Fruit fly (Drosophila melanogaster) whole organism, wandering third instar larva: ENCODE measurements around the gene Traf6.

Experiments used
- Abd-B ChIP-seq: fragments of >200 bp; optimal IDR thresholded peaks from 2 replicates; lab custom pipeline; 2017; ENCODE audit warnings: missing biosample characterization, missing genetic modification characterization
- CG32264 ChIP-seq: fragments of 200-800 bp; sonication (Bioruptor generic); optimal IDR thresholded peaks from 2 replicates; lab custom pipeline; 2016; ENCODE audit warnings: missing biosample characterization, missing genetic modification characterization
- CG9705 ChIP-seq: fragments of 200-800 bp; sonication (Bioruptor generic); optimal IDR thresholded peaks from 2 replicates; lab custom pipeline; 2018; ENCODE audit warnings: missing biosample characterization, mild to moderate bottlenecking, missing genetic modification characterization
- CrebA ChIP-seq: fragments of 200-800 bp; sonication (Bioruptor generic); optimal IDR thresholded peaks from 2 replicates; lab custom pipeline; 2016; ENCODE audit warnings: missing biosample characterization, mild to moderate bottlenecking, missing genetic modification characterization, borderline replicate concordance
- Dfd ChIP-seq: fragments of >200 bp; optimal IDR thresholded peaks from 2 replicates; lab custom pipeline; 2017; ENCODE audit warnings: missing biosample characterization, missing genetic modification characterization
- Dif ChIP-seq: fragments of 200-275, 200-300 bp; sonication (Bioruptor generic); optimal IDR thresholded peaks from 2 replicates; lab custom pipeline; 2018; ENCODE audit warnings: missing biosample characterization, missing genetic modification characterization; ENCODE audit not compliant: partially characterized antibody
- GATAd ChIP-seq: sonication (Bioruptor generic); optimal IDR thresholded peaks from 2 replicates; lab custom pipeline; 2016; ENCODE audit warnings: missing biosample characterization, missing genetic modification characterization
- HLH106 ChIP-seq: fragments of 200-800 bp; optimal IDR thresholded peaks from 3 replicates; lab custom pipeline; 2019; ENCODE audit warnings: missing biosample characterization, mild to moderate bottlenecking, missing genetic modification characterization, moderate library complexity
- Hnf4 ChIP-seq: fragments of 200-800 bp; sonication (Bioruptor generic); optimal IDR thresholded peaks from 2 replicates; lab custom pipeline; 2016; ENCODE audit warnings: missing biosample characterization, mild to moderate bottlenecking, missing genetic modification characterization
- Hr78 ChIP-seq: fragments of >200 bp; optimal IDR thresholded peaks from 2 replicates; lab custom pipeline; 2017; ENCODE audit warnings: missing biosample characterization, missing genetic modification characterization
- Hr83 ChIP-seq: fragments of 200-300 bp; sonication (Bioruptor generic); optimal IDR thresholded peaks from 2 replicates; lab custom pipeline; 2016; ENCODE audit warnings: missing biosample characterization, mild to moderate bottlenecking, missing genetic modification characterization, moderate library complexity; ENCODE audit not compliant: poor library complexity, severe bottlenecking
- Jra ChIP-seq: sonication (Bioruptor generic); optimal IDR thresholded peaks from 2 replicates; lab custom pipeline; 2016; ENCODE audit warnings: missing biosample characterization, missing genetic modification characterization
- Mio ChIP-seq: sonication (Bioruptor generic); optimal IDR thresholded peaks from 2 replicates; lab custom pipeline; 2016; ENCODE audit warnings: missing biosample characterization, missing genetic modification characterization
- Myc ChIP-seq: fragments of >200 bp; optimal IDR thresholded peaks from 2 replicates; lab custom pipeline; 2017
- N ChIP-seq: fragments of >200 bp; optimal IDR thresholded peaks from 2 replicates; lab custom pipeline; 2018; ENCODE audit warnings: missing biosample characterization, missing external identifiers, missing genetic modification characterization
- OdsH ChIP-seq: fragments of 200-800 bp; sonication (Bioruptor generic); optimal IDR thresholded peaks from 2 replicates; lab custom pipeline; 2016; ENCODE audit warnings: missing biosample characterization, mild to moderate bottlenecking, missing genetic modification characterization
- Rel ChIP-seq, 2 experiments: fragments of 200-800 bp; sonication (Bioruptor generic) in 1 of 2; optimal IDR thresholded peaks; 2 replicates in 1 of 2; 3 replicates in 1 of 2; lab custom pipeline; 2016 to 2019; ENCODE audit warnings: mild to moderate bottlenecking in 2 of 2, missing biosample characterization in 2 of 2, missing genetic modification characterization in 2 of 2, moderate library complexity in 1 of 2
- Sp1 ChIP-seq: fragments of 200-800 bp; sonication (Bioruptor generic); optimal IDR thresholded peaks from 3 replicates; lab custom pipeline; 2019; ENCODE audit warnings: missing biosample characterization, mild to moderate bottlenecking, missing genetic modification characterization, moderate library complexity
- Vsx2 ChIP-seq: fragments of 200-300, 225-300 bp; sonication (Bioruptor generic); optimal IDR thresholded peaks from 2 replicates; lab custom pipeline; 2018; ENCODE audit warnings: missing biosample characterization, missing genetic modification characterization; ENCODE audit not compliant: partially characterized antibody
- br ChIP-seq: fragments of 200-800 bp; sonication (Bioruptor generic); optimal IDR thresholded peaks from 2 replicates; lab custom pipeline; 2016; ENCODE audit warnings: missing biosample characterization, missing genetic modification characterization
- brk ChIP-seq: fragments of 200-800 bp; sonication (Bioruptor generic); optimal IDR thresholded peaks from 2 replicates; lab custom pipeline; 2016; ENCODE audit warnings: missing biosample characterization, mild to moderate bottlenecking, missing genetic modification characterization
- dl ChIP-seq, 2 experiments: fragments of 175-275, 200-275 bp in 1 of 2; fragments of 200-275 bp in 1 of 2; sonication (Bioruptor generic); optimal IDR thresholded peaks; lab custom pipeline; 2018; ENCODE audit warnings: mild to moderate bottlenecking in 2 of 2, missing biosample characterization in 2 of 2, missing genetic modification characterization in 2 of 2, moderate library complexity in 2 of 2; ENCODE audit not compliant: partially characterized antibody in 2 of 2, insufficient read depth in 1 of 2
- ey ChIP-seq: fragments of 200-800 bp; sonication (Bioruptor generic); optimal IDR thresholded peaks from 2 replicates; lab custom pipeline; 2016; ENCODE audit warnings: missing biosample characterization, missing genetic modification characterization
- foxo ChIP-seq, 2 experiments: fragments of 200-800 bp; sonication (Bioruptor generic); optimal IDR thresholded peaks; 2 replicates in 1 of 2; 3 replicates in 1 of 2; lab custom pipeline; 2016 to 2017; ENCODE audit warnings: missing biosample characterization in 2 of 2, missing genetic modification characterization in 2 of 2
- fru ChIP-seq: fragments of 200-800 bp; sonication (Bioruptor generic); optimal IDR thresholded peaks from 3 replicates; lab custom pipeline; 2016; ENCODE audit warnings: missing biosample characterization, mild to moderate bottlenecking, missing genetic modification characterization
- h ChIP-seq: fragments of 200-800 bp; sonication (Bioruptor generic); optimal IDR thresholded peaks from 3 replicates; lab custom pipeline; 2016; ENCODE audit warnings: missing biosample characterization, mild to moderate bottlenecking, missing genetic modification characterization
- jim ChIP-seq: fragments of 175-275, 200-325 bp; sonication (Bioruptor generic); optimal IDR thresholded peaks from 2 replicates; lab custom pipeline; 2016; ENCODE audit warnings: missing biosample characterization, mild to moderate bottlenecking, missing genetic modification characterization
- psq ChIP-seq: fragments of 200-800 bp; sonication (Bioruptor generic); optimal IDR thresholded peaks from 3 replicates; lab custom pipeline; 2017; ENCODE audit warnings: missing biosample characterization, mild to moderate bottlenecking, missing genetic modification characterization, moderate library complexity
- rgr ChIP-seq: fragments of 200-800 bp; sonication (Bioruptor generic); optimal IDR thresholded peaks from 3 replicates; lab custom pipeline; 2016; ENCODE audit warnings: missing biosample characterization, mild to moderate bottlenecking, missing genetic modification characterization
- sage ChIP-seq: fragments of 200-800 bp; sonication (Bioruptor generic); optimal IDR thresholded peaks from 2 replicates; lab custom pipeline; 2016; ENCODE audit warnings: missing biosample characterization, mild to moderate bottlenecking, missing genetic modification characterization
- sv ChIP-seq: fragments of 200-800 bp; sonication (Bioruptor generic); optimal IDR thresholded peaks from 3 replicates; lab custom pipeline; 2016; ENCODE audit warnings: missing biosample characterization, missing genetic modification characterization
- tai ChIP-seq: sonication (Bioruptor generic); optimal IDR thresholded peaks from 2 replicates; lab custom pipeline; 2016; ENCODE audit warnings: missing biosample characterization, missing genetic modification characterization
- usp ChIP-seq: fragments of >200 bp; optimal IDR thresholded peaks from 2 replicates; lab custom pipeline; 2017; ENCODE audit warnings: missing biosample characterization, missing genetic modification characterization
- woc ChIP-seq: sonication (Bioruptor generic); optimal IDR thresholded peaks from 2 replicates; lab custom pipeline; 2016; ENCODE audit warnings: missing biosample characterization, mild to moderate bottlenecking, missing genetic modification characterization

Gene Traf6

DNA sequence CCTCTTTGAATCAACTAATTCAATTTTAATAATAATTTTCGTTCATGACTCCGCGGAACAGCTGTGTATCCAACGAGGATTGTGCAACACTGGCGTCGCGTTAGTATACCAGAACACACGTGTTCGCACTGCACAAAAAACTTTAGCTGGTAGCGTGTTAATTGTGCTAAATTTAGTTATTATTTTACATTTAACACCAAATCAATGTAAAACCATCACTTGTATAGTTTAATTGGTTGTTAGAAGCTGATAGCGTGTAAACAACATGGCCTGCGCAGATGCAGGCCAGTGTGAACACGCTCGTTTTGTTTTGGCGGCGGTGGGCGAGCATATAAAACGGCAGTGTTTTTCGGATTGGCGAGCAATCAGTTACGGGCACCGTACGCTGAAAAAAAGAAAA is at the start of gene Traf6, which contains the start of gene GIIIspla2:
Gene Traf6 (minus strand): TSS at position 93 of the 400 bp plus-strand sequence.
Gene GIIIspla2 (plus strand): TSS at position 335 of the 400 bp plus-strand sequence.
- TF ChIP-seq Vsx2 (GFP tag; lab: Kevin White, UChicago) (no peak), Mio (GFP tag; lab: Kevin White, UChicago) (no peak), HLH106 (peak; percentile 86), fru (GFP tag; lab: Kevin White, UChicago) (peak; percentile 80), Dfd (GFP tag; lab: Kevin White, UChicago) (no peak), sage (no peak), Hnf4 (GFP tag; lab: Kevin White, UChicago) (no peak), dl (GFP tag; optimal IDR thresholded peaks at IDR 0.05; lab: Kevin White, UChicago; ENCODE audit: insufficient read depth in 1 of 2, partially characterized antibody in 2 of 2) (no peak), Sp1 (peak; percentile 79), Dif (GFP tag; lab: Kevin White, UChicago) (no peak), br (peak; percentile 0), Hr83 (GFP tag; lab: Kevin White, UChicago) (peak; percentile 27), Myc (lab: Kevin White, UChicago) (peak; percentile 67), sv (GFP tag; lab: Kevin White, UChicago) (peak; percentile 54), rgr (GFP tag; lab: Kevin White, UChicago) (peak; percentile 84), usp (no peak), h (GFP tag; lab: Kevin White, UChicago) (peak; percentile 75), jim (no peak), Rel (GFP tag; optimal IDR thresholded peaks at IDR 0.05; lab: Kevin White, UChicago) (no peak), Rel (tag; optimal IDR thresholded peaks at IDR 0.05; lab: Kevin White, UChicago) (peak; percentile 59), brk (GFP tag; lab: Kevin White, UChicago) (no peak), psq (peak; percentile 59), Abd-B (GFP tag; lab: Kevin White, UChicago) (no peak), tai (GFP tag; lab: Kevin White, UChicago) (no peak), ey (peak; percentile 64), OdsH (GFP tag; lab: Kevin White, UChicago) (peak; percentile 60), foxo (GFP tag; optimal IDR thresholded peaks at IDR 0.05; lab: Kevin White, UChicago) (peak in 1 of 2 experiments; percentile 74), Hr78 (no peak), N (GFP tag; lab: Kevin White, UChicago) (no peak), CG32264 (GFP tag; lab: Kevin White, UChicago) (peak; percentile 32), CG9705 (GFP tag; lab: Kevin White, UChicago) (peak; percentile 81), Jra (GFP tag; lab: Kevin White, UChicago) (peak; percentile 65), woc (GFP tag; lab: Kevin White, UChicago) (peak; percentile 62), GATAd (GFP tag; lab: Kevin White, UChicago) (peak; percentile 11)
- TF ChIP-seq, all 38 proteins: peak for 19

DNA sequence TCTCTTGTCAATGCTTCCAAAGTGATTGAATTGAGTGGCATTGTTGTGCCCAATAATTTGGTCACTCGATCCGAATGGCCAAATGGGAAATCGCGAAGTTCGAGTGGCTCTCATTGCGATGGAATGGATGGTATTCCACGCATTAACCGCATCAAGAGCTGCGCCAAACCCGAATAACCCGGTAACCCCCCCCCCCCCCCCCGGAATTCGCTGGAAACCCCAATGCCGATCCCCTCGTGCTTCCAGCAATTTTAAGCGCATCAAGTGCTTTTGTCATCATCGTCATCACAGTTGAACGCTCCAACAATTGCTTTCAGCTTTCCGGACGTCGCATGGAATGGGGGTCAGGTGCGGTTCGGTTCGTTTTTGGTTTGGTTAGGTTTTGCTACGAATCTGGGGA is 49.4 kb upstream of the Traf6 start:
- TF ChIP-seq Sp1 (no peak), Dfd (GFP tag; lab: Kevin White, UChicago) (peak; percentile 62)
- TF ChIP-seq, all 38 proteins: peak for 1

DNA sequence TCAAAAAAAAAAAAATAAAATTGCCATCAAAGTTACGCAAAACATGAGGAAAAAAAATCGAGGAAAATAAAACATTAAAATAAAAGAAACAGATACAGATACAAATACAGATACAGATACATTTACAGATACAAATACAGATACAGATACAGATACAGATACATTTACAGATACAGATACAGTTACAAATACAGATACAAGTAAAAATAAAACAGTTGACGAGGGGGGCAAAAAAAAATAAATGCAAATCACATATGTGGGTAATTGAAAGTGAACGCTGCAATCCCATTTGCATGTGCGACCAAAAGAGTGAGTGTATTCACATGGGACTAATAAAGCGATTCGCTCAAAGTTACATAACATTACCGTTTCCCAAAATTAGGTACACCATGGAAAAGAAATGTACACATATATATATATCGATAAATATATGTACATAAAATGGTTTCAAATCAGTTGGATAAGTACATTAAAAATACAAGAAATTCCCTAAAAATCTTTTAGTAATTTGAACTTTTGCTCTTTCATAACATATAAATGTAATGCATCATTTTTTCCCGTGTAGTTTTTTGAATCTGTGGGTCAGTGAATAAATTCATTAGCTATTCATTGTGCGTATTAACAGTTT is 48.6 kb upstream of the Traf6 start:
- TF ChIP-seq OdsH (GFP tag; lab: Kevin White, UChicago), result no peak
- peak in 1 of 2 experiments; percentile 23 for TF ChIP-seq foxo (GFP tag; optimal IDR thresholded peaks at IDR 0.05; lab: Kevin White, UChicago)

DNA sequence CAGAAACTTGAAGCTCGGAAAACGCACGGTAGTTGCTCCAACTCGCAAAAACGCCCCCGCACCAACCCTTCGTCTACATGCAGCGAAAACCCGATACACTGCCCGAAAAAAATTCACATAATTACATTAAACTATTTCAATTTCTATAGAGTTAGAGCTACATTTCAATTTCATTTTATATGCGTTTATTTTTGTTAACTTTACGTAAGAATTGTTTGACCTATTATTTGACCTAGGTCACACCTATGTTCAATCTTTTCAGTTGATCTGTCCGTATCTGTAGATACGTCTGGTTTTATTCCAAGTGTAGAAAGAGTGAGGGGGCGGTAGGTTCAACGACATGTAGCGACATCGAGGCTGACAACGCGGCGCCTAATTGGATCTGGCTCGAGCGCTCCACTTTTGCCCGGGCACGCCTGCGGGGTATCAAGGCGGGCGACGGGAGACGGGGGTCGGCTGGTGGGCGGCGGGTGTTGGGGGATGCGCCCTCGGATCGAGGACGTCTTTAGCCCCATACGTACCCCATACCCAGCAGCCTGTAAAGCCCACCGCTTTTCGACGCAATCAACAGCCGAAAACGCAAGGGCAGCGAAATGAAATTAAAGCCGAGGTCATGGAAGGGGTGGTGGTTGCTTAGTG is 45.7 kb upstream of the Traf6 start:
- TF ChIP-seq CG9705 (GFP tag; lab: Kevin White, UChicago), result no peak
- TF ChIP-seq Abd-B (GFP tag; lab: Kevin White, UChicago), result no peak
- TF ChIP-seq dl (GFP tag; optimal IDR thresholded peaks at IDR 0.05; lab: Kevin White, UChicago; ENCODE audit: insufficient read depth in 1 of 2, partially characterized antibody in 2 of 2), result no peak
- no peak for TF ChIP-seq N (GFP tag; lab: Kevin White, UChicago)
- no peak for TF ChIP-seq OdsH (GFP tag; lab: Kevin White, UChicago)
- TF ChIP-seq usp, result no peak
- no peak for TF ChIP-seq CG32264 (GFP tag; lab: Kevin White, UChicago)
- no peak for TF ChIP-seq Hr78
- TF ChIP-seq woc (GFP tag; lab: Kevin White, UChicago), result no peak
- TF ChIP-seq sv (GFP tag; lab: Kevin White, UChicago), result no peak
- TF ChIP-seq sage, result no peak
- TF ChIP-seq CrebA, result no peak
- no peak for TF ChIP-seq Vsx2 (GFP tag; lab: Kevin White, UChicago)
- TF ChIP-seq jim, result no peak
- no peak for TF ChIP-seq tai (GFP tag; lab: Kevin White, UChicago)
- TF ChIP-seq fru (GFP tag; lab: Kevin White, UChicago), result peak; percentile 8
- TF ChIP-seq br, result no peak
- peak; percentile 93 for TF ChIP-seq Dfd (GFP tag; lab: Kevin White, UChicago)
